Fruit fly (Drosophila melanogaster) whole organism, embryonic: ENCODE data around the gene CG3632.

Experiments
- CG10543 ChIP-seq: fragments of 200-800 bp; sonication (Bioruptor generic); optimal IDR thresholded peaks from 3 replicates; lab custom pipeline; 2017; ENCODE audit warnings: missing biosample characterization, mild to moderate bottlenecking, missing genetic modification characterization, moderate library complexity
- CG12659 ChIP-seq: fragments of 200-800 bp; sonication (Bioruptor generic); optimal IDR thresholded peaks from 3 replicates; lab custom pipeline; 2017; ENCODE audit warnings: mild to moderate bottlenecking, missing biosample characterization, missing genetic modification reagents, missing genetic modification characterization
- CG13624 ChIP-seq: fragments of 200-800 bp; sonication (Bioruptor generic); optimal IDR thresholded peaks from 2 replicates; lab custom pipeline; 2016; ENCODE audit warnings: missing biosample characterization, missing genetic modification characterization
- CG17186 ChIP-seq: fragments of 200-800 bp; sonication (Bioruptor generic); optimal IDR thresholded peaks from 3 replicates; lab custom pipeline; 2017; ENCODE audit warnings: missing biosample characterization, missing genetic modification reagents, missing genetic modification characterization
- CG18262 ChIP-seq: fragments of 200-800 bp; optimal IDR thresholded peaks from 3 replicates; lab custom pipeline; 2019; ENCODE audit warnings: missing biosample characterization, mild to moderate bottlenecking, missing genetic modification characterization, moderate library complexity
- CG2116 ChIP-seq: fragments of 200-800 bp; sonication (Bioruptor generic); optimal IDR thresholded peaks from 3 replicates; lab custom pipeline; 2018; ENCODE audit warnings: missing biosample characterization, mild to moderate bottlenecking, missing genetic modification characterization
- CG30403 ChIP-seq: fragments of 200-800 bp; sonication (Bioruptor generic); optimal IDR thresholded peaks from 3 replicates; lab custom pipeline; 2016; ENCODE audit warnings: missing biosample characterization, missing genetic modification characterization
- CG31388 ChIP-seq: fragments of 200-800 bp; sonication (Bioruptor generic); optimal IDR thresholded peaks from 2 replicates; lab custom pipeline; 2016; ENCODE audit warnings: missing biosample characterization, missing genetic modification characterization
- CG32532 ChIP-seq: fragments of 200-800 bp; sonication (Bioruptor generic); IDR thresholded peaks from 2 replicates; pipeline ENCODE4 v1.3.6; 2022; ENCODE audit warnings: missing biosample characterization, missing genetic modification characterization
- CG33213 ChIP-seq: fragments of 200-800 bp; sonication (Bioruptor generic); optimal IDR thresholded peaks from 3 replicates; lab custom pipeline; 2016; ENCODE audit warnings: missing biosample characterization, missing genetic modification characterization
- CG3847 ChIP-seq: fragments of 200-800 bp; sonication (Bioruptor generic); IDR thresholded peaks from 2 replicates; pipeline ENCODE4 v1.3.6; 2022; ENCODE audit warnings: missing biosample characterization, missing genetic modification characterization
- CG5180 ChIP-seq: fragments of 200-800 bp; sonication (Bioruptor generic); optimal IDR thresholded peaks from 3 replicates; lab custom pipeline; 2017; ENCODE audit warnings: missing biosample characterization, missing genetic modification characterization, mild to moderate bottlenecking, moderate library complexity, missing genetic modification reagents
- CG6791 ChIP-seq: fragments of 200-800 bp; sonication (Bioruptor generic); IDR thresholded peaks from 3 replicates; pipeline ENCODE4 v1.3.6; 2022; ENCODE audit warnings: missing biosample characterization, missing genetic modification characterization; ENCODE audit not compliant: partially characterized antibody
- CHES-1-like ChIP-seq: fragments of 200-800 bp; sonication (Bioruptor generic); optimal IDR thresholded peaks from 2 replicates; lab custom pipeline; 2016; ENCODE audit warnings: missing biosample characterization, missing genetic modification characterization
- Camta ChIP-seq: fragments of 200-800 bp; sonication (Bioruptor generic); optimal IDR thresholded peaks from 2 replicates; lab custom pipeline; 2016; ENCODE audit warnings: missing biosample characterization, missing genetic modification characterization
- Dip3 ChIP-seq: fragments of 200-800 bp; sonication (Bioruptor generic); optimal IDR thresholded peaks from 3 replicates; lab custom pipeline; 2016; ENCODE audit warnings: missing biosample characterization, missing genetic modification characterization
- Dref ChIP-seq: fragments of 200-800 bp; sonication (Bioruptor generic); IDR thresholded peaks from 2 replicates; pipeline ENCODE4 v1.3.6; 2022; ENCODE audit warnings: missing biosample characterization, missing genetic modification characterization
- Fer3 ChIP-seq: fragments of 200-800 bp; sonication (Bioruptor generic); optimal IDR thresholded peaks from 2 replicates; lab custom pipeline; 2018; ENCODE audit warnings: missing biosample characterization, mild to moderate bottlenecking, missing genetic modification characterization, moderate library complexity
- HHEX ChIP-seq: fragments of 200-800 bp; sonication (Bioruptor generic); optimal IDR thresholded peaks from 3 replicates; lab custom pipeline; 2017; ENCODE audit warnings: missing biosample characterization, mild to moderate bottlenecking, missing genetic modification characterization, missing genetic modification reagents
- HLH4C ChIP-seq: fragments of 200-800 bp; sonication (Bioruptor generic); IDR thresholded peaks from 3 replicates; pipeline ENCODE4 v1.3.6; 2022; ENCODE audit warnings: missing biosample characterization, missing genetic modification characterization; ENCODE audit not compliant: partially characterized antibody
- Hmr ChIP-seq: fragments of 200-800 bp; sonication (Bioruptor generic); optimal IDR thresholded peaks from 3 replicates; lab custom pipeline; 2017; ENCODE audit warnings: mild to moderate bottlenecking, missing biosample characterization, missing genetic modification reagents, missing genetic modification characterization
- MBD-R2 ChIP-seq: fragments of 200-800 bp; sonication (Bioruptor generic); IDR thresholded peaks from 2 replicates; pipeline ENCODE4 v1.3.6; 2022; ENCODE audit warnings: missing biosample characterization, missing genetic modification characterization
- MESR4 ChIP-seq: fragments of 200-800 bp; sonication (Bioruptor generic); optimal IDR thresholded peaks from 2 replicates; lab custom pipeline; 2018; ENCODE audit warnings: missing biosample characterization, mild to moderate bottlenecking, missing genetic modification characterization, moderate library complexity
- MTF-1 ChIP-seq: fragments of 200-800 bp; sonication (Bioruptor generic); optimal IDR thresholded peaks from 2 replicates; lab custom pipeline; 2018; ENCODE audit warnings: missing biosample characterization, mild to moderate bottlenecking, missing genetic modification characterization, borderline replicate concordance
- Mrtf ChIP-seq: fragments of 200-800 bp; sonication (Bioruptor generic); IDR thresholded peaks from 3 replicates; pipeline ENCODE4 v1.3.6; 2022; ENCODE audit warnings: missing biosample characterization, missing genetic modification characterization
- NfI ChIP-seq: fragments of 200-800 bp; sonication (Bioruptor generic); optimal IDR thresholded peaks from 3 replicates; lab custom pipeline; 2018; ENCODE audit warnings: missing biosample characterization, mild to moderate bottlenecking, missing genetic modification characterization, moderate library complexity
- Xbp1 ChIP-seq: fragments of 200-800 bp; sonication (Bioruptor generic); optimal IDR thresholded peaks from 3 replicates; lab custom pipeline; 2016; ENCODE audit warnings: missing biosample characterization, mild to moderate bottlenecking, missing genetic modification characterization
- Xrp1 ChIP-seq: fragments of 200-800 bp; sonication (Bioruptor generic); IDR thresholded peaks from 2 replicates; pipeline ENCODE4 v1.3.6; 2022; ENCODE audit warnings: missing biosample characterization, missing genetic modification characterization
- al ChIP-seq: fragments of 200-800 bp; sonication (Bioruptor generic); IDR thresholded peaks from 2 replicates; pipeline ENCODE4 v1.3.6; 2022; ENCODE audit warnings: missing biosample characterization, missing genetic modification characterization
- bbx ChIP-seq: fragments of 200-800 bp; sonication (Bioruptor generic); IDR thresholded peaks from 2 replicates; pipeline ENCODE4 v1.3.6; 2022; ENCODE audit warnings: missing biosample characterization, missing genetic modification characterization; ENCODE audit not compliant: partially characterized antibody
- chinmo ChIP-seq: fragments of 200-800 bp; sonication (Bioruptor generic); IDR thresholded peaks from 4 replicates; pipeline ENCODE4 v1.3.6; 2022; ENCODE audit warnings: missing biosample characterization, missing genetic modification characterization; ENCODE audit not compliant: partially characterized antibody
- grau ChIP-seq: fragments of 200-800 bp; optimal IDR thresholded peaks from 3 replicates; lab custom pipeline; 2019; ENCODE audit warnings: missing biosample characterization, mild to moderate bottlenecking, missing genetic modification characterization, moderate library complexity
- grn ChIP-seq: fragments of 200-800 bp; sonication (Bioruptor generic); optimal IDR thresholded peaks from 3 replicates; lab custom pipeline; 2017; ENCODE audit warnings: missing biosample characterization, missing genetic modification characterization
- gro ChIP-seq: fragments of 200-800 bp; sonication (Bioruptor generic); optimal IDR thresholded peaks from 2 replicates; lab custom pipeline; 2016; ENCODE audit warnings: missing biosample characterization, missing genetic modification characterization
- h ChIP-seq: fragments of >200 bp; optimal IDR thresholded peaks from 2 replicates; lab custom pipeline; 2017
- hkb ChIP-seq, 2 experiments: fragments of 200-800 bp in 1 of 2; fragments of >200 bp in 1 of 2; sonication (Bioruptor generic) in 1 of 2; IDR thresholded peaks in 1 of 2; optimal IDR thresholded peaks in 1 of 2; 2 replicates each; pipeline versions ENCODE4 v1.3.6 to Lab custom; 2017 to 2022; ENCODE audit warnings: missing biosample characterization in 1 of 2, missing genetic modification characterization in 1 of 2
- kay ChIP-seq: fragments of 200-800 bp; sonication (Bioruptor generic); optimal IDR thresholded peaks from 2 replicates; lab custom pipeline; 2016; ENCODE audit warnings: missing biosample characterization, missing genetic modification characterization
- luna ChIP-seq: fragments of 200-800 bp; sonication (Bioruptor generic); optimal IDR thresholded peaks from 2 replicates; lab custom pipeline; 2016; ENCODE audit warnings: missing biosample characterization, missing genetic modification characterization
- maf-S ChIP-seq: fragments of 200-800 bp; sonication (Bioruptor generic); optimal IDR thresholded peaks from 2 replicates; lab custom pipeline; 2016; ENCODE audit warnings: missing biosample characterization, missing genetic modification characterization
- org-1 ChIP-seq: fragments of 200-800 bp; sonication (Bioruptor generic); optimal IDR thresholded peaks from 2 replicates; lab custom pipeline; 2017; ENCODE audit warnings: missing biosample characterization, missing genetic modification characterization
- pan ChIP-seq, 4 experiments: fragments of >200 bp in 3 of 4; fragments of 200-800 bp in 1 of 4; sonication (Bioruptor generic) in 1 of 4; optimal IDR thresholded peaks in 3 of 4; IDR thresholded peaks in 1 of 4; 2 replicates each; pipeline versions ENCODE4 v1.3.6 to Lab custom; 2017 to 2022; ENCODE audit warnings: missing biosample characterization in 2 of 4, missing genetic modification characterization in 2 of 4, mixed read lengths in 1 of 4
- phol ChIP-seq: fragments of 200-800 bp; sonication (Bioruptor generic); optimal IDR thresholded peaks from 3 replicates; lab custom pipeline; 2018; ENCODE audit warnings: missing biosample characterization, mild to moderate bottlenecking, missing genetic modification characterization, moderate library complexity
- sob ChIP-seq: fragments of 200-800 bp; sonication (Bioruptor generic); IDR thresholded peaks from 2 replicates; pipeline ENCODE4 v1.3.6; 2022; ENCODE audit warnings: missing biosample characterization, missing genetic modification characterization
- sug ChIP-seq: fragments of 200-800 bp; optimal IDR thresholded peaks from 2 replicates; lab custom pipeline; 2019; ENCODE audit warnings: missing biosample characterization, mild to moderate bottlenecking, missing genetic modification characterization, moderate library complexity
- tio ChIP-seq: fragments of 200-800 bp; sonication (Bioruptor generic); optimal IDR thresholded peaks from 2 replicates; lab custom pipeline; 2017; ENCODE audit warnings: missing biosample characterization, missing genetic modification characterization, inconsistent platforms
- tna ChIP-seq: fragments of 200-800 bp; sonication (Bioruptor generic); IDR thresholded peaks from 2 replicates; pipeline ENCODE4 v1.3.6; 2022; ENCODE audit warnings: missing biosample characterization, missing genetic modification characterization; ENCODE audit not compliant: partially characterized antibody
- tup ChIP-seq: fragments of 200-800 bp; sonication (Bioruptor generic); optimal IDR thresholded peaks from 2 replicates; lab custom pipeline; 2016; ENCODE audit warnings: missing biosample characterization, mild to moderate bottlenecking, missing genetic modification characterization, moderate library complexity
- zf30C ChIP-seq: fragments of 200-800 bp; sonication (Bioruptor generic); optimal IDR thresholded peaks from 3 replicates; lab custom pipeline; 2018; ENCODE audit warnings: missing biosample characterization, mild to moderate bottlenecking, missing genetic modification characterization

The CG3632 gene

dm6 chrX:16286083-16286666, 10.3 kb upstream of the CG3632 start, which contains the start of gene UQCR-14 (continued):
- TF ChIP-seq HLH4C (GFP tag; lab: Robert Waterston, UW), result peak; percentile 96
- TF ChIP-seq tio (GFP tag; lab: Kevin White, UChicago), result no peak
- peak; percentile 9 for TF ChIP-seq luna (GFP tag; lab: Kevin White, UChicago)
- no peak for TF ChIP-seq Camta (GFP tag; lab: Kevin White, UChicago)
- TF ChIP-seq CG2116 (GFP tag; lab: Kevin White, UChicago), result peak; percentile 99
- no peak for TF ChIP-seq CG5180 (GFP tag; lab: Kevin White, UChicago)
- TF ChIP-seq CG13624 (GFP tag; lab: Kevin White, UChicago), result no peak
- TF ChIP-seq maf-S (GFP tag; lab: Kevin White, UChicago), result no peak
- peak; percentile 97 for TF ChIP-seq tna (GFP tag; lab: Robert Waterston, UW)
- peak; percentile 99 for TF ChIP-seq bbx (GFP tag; lab: Robert Waterston, UW)
- TF ChIP-seq al (GFP tag; lab: Robert Waterston, UW), result peak; percentile 25; the same call in 1 of the 2 replicates
- peak; percentile 99 for TF ChIP-seq Dref (GFP tag; lab: Robert Waterston, UW)
- no peak for TF ChIP-seq HHEX (GFP tag; lab: Kevin White, UChicago)
- TF ChIP-seq Dip3 (GFP tag; lab: Kevin White, UChicago), result no peak
- TF ChIP-seq CG6791 (GFP tag; lab: Robert Waterston, UW), result peak; percentile 99
- peak; percentile 33; the same call in 1 of the 2 replicates for TF ChIP-seq sob (GFP tag; lab: Robert Waterston, UW)
- peak; percentile 77 for TF ChIP-seq gro (GFP tag; lab: Kevin White, UChicago)
- TF ChIP-seq CG10543, result peak; percentile 3
- TF ChIP-seq chinmo (GFP tag; lab: Robert Waterston, UW), result peak; percentile 98
- TF ChIP-seq grau, result peak; percentile 53
- peak; percentile 62 for TF ChIP-seq CG17186
- TF ChIP-seq CHES-1-like (GFP tag; lab: Kevin White, UChicago), result peak; percentile 28
- peak; percentile 87 for TF ChIP-seq CG12659 (GFP tag; lab: Kevin White, UChicago)
- peak; percentile 19 for TF ChIP-seq CG33213 (GFP tag; lab: Kevin White, UChicago)
- no peak for TF ChIP-seq org-1 (GFP tag; lab: Kevin White, UChicago)
- TF ChIP-seq CG18262, result peak; percentile 19
- no peak for TF ChIP-seq Xrp1 (GFP tag; lab: Robert Waterston, UW)
- no peak for TF ChIP-seq hkb (optimal IDR thresholded peaks at IDR 0.05; lab: Kevin White, UChicago)
- peak; percentile 18; the same call in 1 of the 2 replicates for TF ChIP-seq hkb (GFP tag; IDR thresholded peaks at IDR 0.05; lab: Robert Waterston, UW)
- peak; percentile 40 for TF ChIP-seq zf30C
- TF ChIP-seq grn, result peak; percentile 7
- TF ChIP-seq pan (optimal IDR thresholded peaks at IDR 0.05; lab: Kevin White, UChicago), result no peak
- peak in 1 of 2 experiments; percentile 8 for TF ChIP-seq pan (GFP tag; optimal IDR thresholded peaks at IDR 0.05 in 1 of 2, IDR thresholded peaks at IDR 0.05 in 1 of 2)
- peak; percentile 64 for TF ChIP-seq Hmr (GFP tag; lab: Kevin White, UChicago)
- no peak for TF ChIP-seq tup
- peak; percentile 86 for TF ChIP-seq MBD-R2 (GFP tag; lab: Robert Waterston, UW)
- peak; percentile 4 for TF ChIP-seq NfI (GFP tag; lab: Kevin White, UChicago)
- peak; percentile 24 for TF ChIP-seq Fer3 (tag; lab: Kevin White, UChicago)
- no peak for TF ChIP-seq h (lab: Kevin White, UChicago)
- peak; percentile 93 for TF ChIP-seq MESR4
- TF ChIP-seq sug (tag; lab: Kevin White, UChicago), result peak; percentile 47
- TF ChIP-seq phol (tag; lab: Kevin White, UChicago), result peak; percentile 39
- TF ChIP-seq MTF-1 (GFP tag; lab: Kevin White, UChicago), result no peak
- peak; percentile 24 for TF ChIP-seq CG30403 (GFP tag; lab: Kevin White, UChicago)
- peak; percentile 45 for TF ChIP-seq Xbp1 (GFP tag; lab: Kevin White, UChicago)
- TF ChIP-seq CG3847 (GFP tag; lab: Robert Waterston, UW), result peak; percentile 53
- TF ChIP-seq Mrtf (GFP tag; lab: Robert Waterston, UW), result no peak
- peak; percentile 53 for TF ChIP-seq CG32532 (GFP tag; lab: Robert Waterston, UW)
- TF ChIP-seq CG31388, result no peak
- TF ChIP-seq kay, result no peak
